Fruit fly (Drosophila melanogaster) whole organism, wandering third instar larva: ENCODE data around the gene CG17982.

Source experiments
- Abd-B ChIP-seq: fragments of >200 bp; optimal IDR thresholded peaks from 2 replicates; lab custom pipeline; 2017; ENCODE audit warnings: missing biosample characterization, missing genetic modification characterization
- CG32264 ChIP-seq: fragments of 200-800 bp; sonication (Bioruptor generic); optimal IDR thresholded peaks from 2 replicates; lab custom pipeline; 2016; ENCODE audit warnings: missing biosample characterization, missing genetic modification characterization
- CG9705 ChIP-seq: fragments of 200-800 bp; sonication (Bioruptor generic); optimal IDR thresholded peaks from 2 replicates; lab custom pipeline; 2018; ENCODE audit warnings: missing biosample characterization, mild to moderate bottlenecking, missing genetic modification characterization
- CrebA ChIP-seq: fragments of 200-800 bp; sonication (Bioruptor generic); optimal IDR thresholded peaks from 2 replicates; lab custom pipeline; 2016; ENCODE audit warnings: missing biosample characterization, mild to moderate bottlenecking, missing genetic modification characterization, borderline replicate concordance
- Dfd ChIP-seq: fragments of >200 bp; optimal IDR thresholded peaks from 2 replicates; lab custom pipeline; 2017; ENCODE audit warnings: missing biosample characterization, missing genetic modification characterization
- Dif ChIP-seq: fragments of 200-275, 200-300 bp; sonication (Bioruptor generic); optimal IDR thresholded peaks from 2 replicates; lab custom pipeline; 2018; ENCODE audit warnings: missing biosample characterization, missing genetic modification characterization; ENCODE audit not compliant: partially characterized antibody
- GATAd ChIP-seq: sonication (Bioruptor generic); optimal IDR thresholded peaks from 2 replicates; lab custom pipeline; 2016; ENCODE audit warnings: missing biosample characterization, missing genetic modification characterization
- HLH106 ChIP-seq: fragments of 200-800 bp; optimal IDR thresholded peaks from 3 replicates; lab custom pipeline; 2019; ENCODE audit warnings: missing biosample characterization, mild to moderate bottlenecking, missing genetic modification characterization, moderate library complexity
- Hnf4 ChIP-seq: fragments of 200-800 bp; sonication (Bioruptor generic); optimal IDR thresholded peaks from 2 replicates; lab custom pipeline; 2016; ENCODE audit warnings: missing biosample characterization, mild to moderate bottlenecking, missing genetic modification characterization
- Hr78 ChIP-seq: fragments of >200 bp; optimal IDR thresholded peaks from 2 replicates; lab custom pipeline; 2017; ENCODE audit warnings: missing biosample characterization, missing genetic modification characterization
- Hr83 ChIP-seq: fragments of 200-300 bp; sonication (Bioruptor generic); optimal IDR thresholded peaks from 2 replicates; lab custom pipeline; 2016; ENCODE audit warnings: missing biosample characterization, mild to moderate bottlenecking, missing genetic modification characterization, moderate library complexity; ENCODE audit not compliant: poor library complexity, severe bottlenecking
- Jra ChIP-seq: sonication (Bioruptor generic); optimal IDR thresholded peaks from 2 replicates; lab custom pipeline; 2016; ENCODE audit warnings: missing biosample characterization, missing genetic modification characterization
- Mio ChIP-seq: sonication (Bioruptor generic); optimal IDR thresholded peaks from 2 replicates; lab custom pipeline; 2016; ENCODE audit warnings: missing biosample characterization, missing genetic modification characterization
- Myc ChIP-seq: fragments of >200 bp; optimal IDR thresholded peaks from 2 replicates; lab custom pipeline; 2017
- N ChIP-seq: fragments of >200 bp; optimal IDR thresholded peaks from 2 replicates; lab custom pipeline; 2018; ENCODE audit warnings: missing biosample characterization, missing external identifiers, missing genetic modification characterization
- OdsH ChIP-seq: fragments of 200-800 bp; sonication (Bioruptor generic); optimal IDR thresholded peaks from 2 replicates; lab custom pipeline; 2016; ENCODE audit warnings: missing biosample characterization, mild to moderate bottlenecking, missing genetic modification characterization
- Rel ChIP-seq, 2 experiments: fragments of 200-800 bp; sonication (Bioruptor generic) in 1 of 2; optimal IDR thresholded peaks; 2 replicates in 1 of 2; 3 replicates in 1 of 2; lab custom pipeline; 2016 to 2019; ENCODE audit warnings: mild to moderate bottlenecking in 2 of 2, missing biosample characterization in 2 of 2, missing genetic modification characterization in 2 of 2, moderate library complexity in 1 of 2
- Sp1 ChIP-seq: fragments of 200-800 bp; sonication (Bioruptor generic); optimal IDR thresholded peaks from 3 replicates; lab custom pipeline; 2019; ENCODE audit warnings: missing biosample characterization, mild to moderate bottlenecking, missing genetic modification characterization, moderate library complexity
- Vsx2 ChIP-seq: fragments of 200-300, 225-300 bp; sonication (Bioruptor generic); optimal IDR thresholded peaks from 2 replicates; lab custom pipeline; 2018; ENCODE audit warnings: missing biosample characterization, missing genetic modification characterization; ENCODE audit not compliant: partially characterized antibody
- br ChIP-seq: fragments of 200-800 bp; sonication (Bioruptor generic); optimal IDR thresholded peaks from 2 replicates; lab custom pipeline; 2016; ENCODE audit warnings: missing biosample characterization, missing genetic modification characterization
- brk ChIP-seq: fragments of 200-800 bp; sonication (Bioruptor generic); optimal IDR thresholded peaks from 2 replicates; lab custom pipeline; 2016; ENCODE audit warnings: missing biosample characterization, mild to moderate bottlenecking, missing genetic modification characterization
- dl ChIP-seq, 2 experiments: fragments of 175-275, 200-275 bp in 1 of 2; fragments of 200-275 bp in 1 of 2; sonication (Bioruptor generic); optimal IDR thresholded peaks; lab custom pipeline; 2018; ENCODE audit warnings: mild to moderate bottlenecking in 2 of 2, missing biosample characterization in 2 of 2, missing genetic modification characterization in 2 of 2, moderate library complexity in 2 of 2; ENCODE audit not compliant: partially characterized antibody in 2 of 2, insufficient read depth in 1 of 2
- dmrt93B ChIP-seq: fragments of 200-800 bp; sonication (Bioruptor generic); optimal IDR thresholded peaks from 2 replicates; lab custom pipeline; 2018; ENCODE audit warnings: missing biosample characterization, mild to moderate bottlenecking, missing genetic modification characterization
- dsf ChIP-seq: sonication (Bioruptor generic); optimal IDR thresholded peaks from 2 replicates; lab custom pipeline; 2016; ENCODE audit warnings: missing biosample characterization, missing genetic modification characterization, borderline replicate concordance
- ey ChIP-seq: fragments of 200-800 bp; sonication (Bioruptor generic); optimal IDR thresholded peaks from 2 replicates; lab custom pipeline; 2016; ENCODE audit warnings: missing biosample characterization, missing genetic modification characterization
- foxo ChIP-seq, 2 experiments: fragments of 200-800 bp; sonication (Bioruptor generic); optimal IDR thresholded peaks; 2 replicates in 1 of 2; 3 replicates in 1 of 2; lab custom pipeline; 2016 to 2017; ENCODE audit warnings: missing biosample characterization in 2 of 2, missing genetic modification characterization in 2 of 2
- fru ChIP-seq: fragments of 200-800 bp; sonication (Bioruptor generic); optimal IDR thresholded peaks from 3 replicates; lab custom pipeline; 2016; ENCODE audit warnings: missing biosample characterization, mild to moderate bottlenecking, missing genetic modification characterization
- h ChIP-seq: fragments of 200-800 bp; sonication (Bioruptor generic); optimal IDR thresholded peaks from 3 replicates; lab custom pipeline; 2016; ENCODE audit warnings: missing biosample characterization, mild to moderate bottlenecking, missing genetic modification characterization
- jim ChIP-seq: fragments of 175-275, 200-325 bp; sonication (Bioruptor generic); optimal IDR thresholded peaks from 2 replicates; lab custom pipeline; 2016; ENCODE audit warnings: missing biosample characterization, mild to moderate bottlenecking, missing genetic modification characterization
- lola ChIP-seq: fragments of >200 bp; optimal IDR thresholded peaks from 2 replicates; lab custom pipeline; 2017; ENCODE audit warnings: missing biosample characterization, missing genetic modification characterization
- pan ChIP-seq: fragments of >200 bp; optimal IDR thresholded peaks from 2 replicates; lab custom pipeline; 2017
- psq ChIP-seq: fragments of 200-800 bp; sonication (Bioruptor generic); optimal IDR thresholded peaks from 3 replicates; lab custom pipeline; 2017; ENCODE audit warnings: missing biosample characterization, mild to moderate bottlenecking, missing genetic modification characterization, moderate library complexity
- rgr ChIP-seq: fragments of 200-800 bp; sonication (Bioruptor generic); optimal IDR thresholded peaks from 3 replicates; lab custom pipeline; 2016; ENCODE audit warnings: missing biosample characterization, mild to moderate bottlenecking, missing genetic modification characterization
- sage ChIP-seq: fragments of 200-800 bp; sonication (Bioruptor generic); optimal IDR thresholded peaks from 2 replicates; lab custom pipeline; 2016; ENCODE audit warnings: missing biosample characterization, mild to moderate bottlenecking, missing genetic modification characterization
- sv ChIP-seq: fragments of 200-800 bp; sonication (Bioruptor generic); optimal IDR thresholded peaks from 3 replicates; lab custom pipeline; 2016; ENCODE audit warnings: missing biosample characterization, missing genetic modification characterization
- tai ChIP-seq: sonication (Bioruptor generic); optimal IDR thresholded peaks from 2 replicates; lab custom pipeline; 2016; ENCODE audit warnings: missing biosample characterization, missing genetic modification characterization
- usp ChIP-seq: fragments of >200 bp; optimal IDR thresholded peaks from 2 replicates; lab custom pipeline; 2017; ENCODE audit warnings: missing biosample characterization, missing genetic modification characterization
- woc ChIP-seq: sonication (Bioruptor generic); optimal IDR thresholded peaks from 2 replicates; lab custom pipeline; 2016; ENCODE audit warnings: missing biosample characterization, mild to moderate bottlenecking, missing genetic modification characterization

CG17982 gene

DNA sequence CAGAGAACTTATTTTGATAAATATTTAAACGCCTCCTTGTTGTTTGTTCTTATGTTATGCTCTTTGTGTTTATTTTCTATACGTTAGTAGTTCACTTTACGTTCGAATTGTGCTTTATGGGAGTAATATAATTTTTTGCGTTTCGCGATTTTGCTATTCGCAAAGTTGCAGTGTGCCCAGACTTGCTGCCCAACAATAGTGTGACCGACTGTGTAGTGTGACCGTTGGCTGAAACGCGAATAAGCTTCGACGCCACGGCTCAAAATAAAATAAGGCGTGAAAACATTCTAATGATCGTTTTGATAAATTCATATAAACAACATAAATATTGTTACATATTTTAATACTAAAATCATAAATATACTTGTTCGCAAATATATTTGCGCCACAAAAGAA is 1.6 kb downstream of the CG17982 start, which contains the start of gene Smox:
Gene Smox (minus strand): TSS at position 213 of the 396 bp plus-strand sequence.
- no peak for TF ChIP-seq Jra (GFP tag; lab: Kevin White, UChicago)
- TF ChIP-seq jim (GFP tag; lab: Kevin White, UChicago), result no peak
- TF ChIP-seq CG32264 (GFP tag; lab: Kevin White, UChicago), result no peak
- TF ChIP-seq foxo (GFP tag; optimal IDR thresholded peaks at IDR 0.05; lab: Kevin White, UChicago), result no peak
- no peak for TF ChIP-seq GATAd (GFP tag; lab: Kevin White, UChicago)
- no peak for TF ChIP-seq OdsH (GFP tag; lab: Kevin White, UChicago)
- TF ChIP-seq tai (GFP tag; lab: Kevin White, UChicago), result no peak
- no peak for TF ChIP-seq sv
- no peak for TF ChIP-seq CrebA (GFP tag; lab: Kevin White, UChicago)

DNA sequence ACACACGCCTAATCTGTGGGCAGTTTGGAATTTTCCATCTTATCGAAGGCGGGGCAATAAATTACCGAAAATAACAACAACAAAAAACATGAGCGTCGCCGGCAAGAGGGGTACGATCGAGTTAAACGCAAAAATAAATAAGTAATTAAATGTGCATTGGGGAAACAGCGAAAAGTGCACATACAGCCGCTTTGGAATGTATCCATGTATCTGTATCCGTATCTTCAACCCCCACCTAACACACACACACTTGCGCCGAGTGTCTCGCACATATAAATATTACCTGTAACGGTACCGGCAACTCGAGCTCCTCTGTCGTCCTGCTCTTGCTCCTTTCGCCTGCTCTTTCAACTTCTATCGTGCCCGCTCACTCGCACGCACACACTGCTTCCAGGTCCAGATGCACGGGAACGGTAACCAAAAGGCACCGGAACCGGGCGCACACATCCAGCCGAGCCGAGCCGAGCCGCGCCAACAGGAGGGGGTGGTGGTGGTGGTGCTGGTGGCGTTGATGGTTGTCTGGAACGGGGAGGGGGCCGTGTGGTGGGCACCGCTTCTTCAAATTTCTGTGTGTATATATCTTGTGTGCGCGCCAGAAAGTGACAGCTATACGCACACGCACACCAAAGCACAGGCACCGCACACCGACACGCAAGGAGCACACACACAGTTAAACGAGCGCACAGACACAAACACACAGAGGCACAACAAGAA is 2.1 kb downstream of the CG17982 start:
- TF ChIP-seq Rel (GFP tag; optimal IDR thresholded peaks at IDR 0.05; lab: Kevin White, UChicago) (no peak), Rel (tag; optimal IDR thresholded peaks at IDR 0.05; lab: Kevin White, UChicago) (peak; percentile 34), Dif (GFP tag; lab: Kevin White, UChicago) (peak; percentile 52), Sp1 (GFP tag; lab: Kevin White, UChicago) (peak; percentile 65), usp (no peak), jim (GFP tag; lab: Kevin White, UChicago) (no peak), rgr (GFP tag; lab: Kevin White, UChicago) (peak; percentile 72), Mio (GFP tag; lab: Kevin White, UChicago) (no peak), HLH106 (peak; percentile 38), CrebA (GFP tag; lab: Kevin White, UChicago) (no peak), dl (GFP tag; optimal IDR thresholded peaks at IDR 0.05; lab: Kevin White, UChicago; ENCODE audit: insufficient read depth in 1 of 2, partially characterized antibody in 2 of 2) (no peak), sv (no peak), GATAd (GFP tag; lab: Kevin White, UChicago) (no peak), OdsH (GFP tag; lab: Kevin White, UChicago) (peak; percentile 47), fru (GFP tag; lab: Kevin White, UChicago) (peak; percentile 61), CG32264 (GFP tag; lab: Kevin White, UChicago) (no peak), Myc (no peak), Hr78 (GFP tag; lab: Kevin White, UChicago) (peak; percentile 49), N (GFP tag; lab: Kevin White, UChicago) (peak; percentile 95), pan (no peak), br (GFP tag; lab: Kevin White, UChicago) (no peak), CG9705 (GFP tag; lab: Kevin White, UChicago) (peak; percentile 39), brk (GFP tag; lab: Kevin White, UChicago) (no peak), tai (GFP tag; lab: Kevin White, UChicago) (no peak), h (GFP tag; lab: Kevin White, UChicago) (peak; percentile 67), Dfd (GFP tag; lab: Kevin White, UChicago) (no peak), Abd-B (GFP tag; lab: Kevin White, UChicago) (peak; percentile 63), Hnf4 (peak; percentile 40), ey (peak; percentile 63), lola (GFP tag; lab: Kevin White, UChicago) (no peak), woc (GFP tag; lab: Kevin White, UChicago) (peak; percentile 11), Hr83 (GFP tag; lab: Kevin White, UChicago) (peak; percentile 89), sage (peak; percentile 19), Jra (GFP tag; lab: Kevin White, UChicago) (peak; percentile 25), dsf (GFP tag; lab: Kevin White, UChicago) (no peak), Vsx2 (no peak), dmrt93B (GFP tag; lab: Kevin White, UChicago) (no peak), foxo (GFP tag; optimal IDR thresholded peaks at IDR 0.05; lab: Kevin White, UChicago) (peak in 1 of 2 experiments; percentile 67), psq (GFP tag; lab: Kevin White, UChicago) (peak; percentile 29)
